Worm (Caenorhabditis elegans): Measurements from ENCODE around the gene Y116F11B.17.

- no peak for TF ChIP-seq mml-1 (tag; optimal IDR thresholded peaks at IDR 0.05)
- no peak for TF ChIP-seq ztf-4 (tag; optimal IDR thresholded peaks at IDR 0.05)
- TF ChIP-seq snpc-4 (tag; optimal IDR thresholded peaks at IDR 0.05), result no peak
- no peak for TF ChIP-seq ceh-28 (tag; optimal IDR thresholded peaks at IDR 0.05)
- no peak for TF ChIP-seq nhr-237 (tag; optimal IDR thresholded peaks at IDR 0.05)
- TF ChIP-seq elt-3 (tag; optimal IDR thresholded peaks at IDR 0.05), result no peak
- TF ChIP-seq nhr-76 (tag; optimal IDR thresholded peaks at IDR 0.05), result no peak
- no peak for TF ChIP-seq nhr-28 (tag; optimal IDR thresholded peaks at IDR 0.05)
- TF ChIP-seq mdl-1 (tag; optimal IDR thresholded peaks at IDR 0.05), result no peak
- no peak for TF ChIP-seq nfya-1 (tag; optimal IDR thresholded peaks at IDR 0.05; ENCODE audit: insufficient read depth)
- TF ChIP-seq ZK546.5 (tag; optimal IDR thresholded peaks at IDR 0.05), result no peak
- no peak for TF ChIP-seq jun-1 (tag; optimal IDR thresholded peaks at IDR 0.05)
These were observed 34.3 kb upstream of the Y116F11B.17 start for ce11 chrV:19856335-19856734.
